Worm (Caenorhabditis elegans): ENCODE results near the gene F15B9.6.

The F15B9.6 gene

ce11 chrV:13049149-13049610, 35.2 kb downstream of the F15B9.6 start, which contains the start of gene W07G4.8:
Gene W07G4.8 (minus strand): TSS chrV:13049560.
- TF ChIP-seq ces-1 (GFP tag; optimal IDR thresholded peaks at IDR 0.05) = no peak
- TF ChIP-seq nhr-20 (tag; optimal IDR thresholded peaks at IDR 0.05) = no peak
- no peak for TF ChIP-seq mdl-1 (tag; optimal IDR thresholded peaks at IDR 0.05)
- TF ChIP-seq nhr-85 (tag) = no peak
- TF ChIP-seq unc-130 (tag; optimal IDR thresholded peaks at IDR 0.05) = no peak
- TF ChIP-seq mef-2 (tag; optimal IDR thresholded peaks at IDR 0.05) = no peak
- no peak for TF ChIP-seq nhr-11 (tag; optimal IDR thresholded peaks at IDR 0.05)
- no peak for TF ChIP-seq sptf-1 (tag; optimal IDR thresholded peaks at IDR 0.05)
- no peak for TF ChIP-seq ztf-4 (tag; optimal IDR thresholded peaks at IDR 0.05)
- no peak for TF ChIP-seq blmp-1 (tag; optimal IDR thresholded peaks at IDR 0.05)
- no peak for TF ChIP-seq sox-4 (tag; optimal IDR thresholded peaks at IDR 0.05)
- no peak for TF ChIP-seq pqm-1 (tag; optimal IDR thresholded peaks at IDR 0.05)
- TF ChIP-seq lin-35 (GFP tag; optimal IDR thresholded peaks at IDR 0.05) = peak in 1 of 2 experiments; percentile 25
- TF ChIP-seq C16A3.4 (tag; optimal IDR thresholded peaks at IDR 0.05) = no peak
- peak; percentile 10 for TF ChIP-seq elt-2 (tag; optimal IDR thresholded peaks at IDR 0.05)
- TF ChIP-seq swsn-7 (tag; optimal IDR thresholded peaks at IDR 0.05) = no peak
- no peak for TF ChIP-seq nhr-12 (tag; optimal IDR thresholded peaks at IDR 0.05)
- no peak for TF ChIP-seq hlh-4 (tag; optimal IDR thresholded peaks at IDR 0.05)
- no peak for TF ChIP-seq hpl-2 (GFP tag; optimal IDR thresholded peaks at IDR 0.05)
- TF ChIP-seq nhr-47 (tag; optimal IDR thresholded peaks at IDR 0.05) = no peak
- peak; percentile 27 for TF ChIP-seq pax-3 (tag; optimal IDR thresholded peaks at IDR 0.05)
- no peak for TF ChIP-seq hlh-17 (GFP tag; optimal IDR thresholded peaks at IDR 0.05; ENCODE audit: borderline replicate concordance)
- TF ChIP-seq efl-1 (optimal IDR thresholded peaks at IDR 0.05) = no peak
- TF ChIP-seq efl-1 (GFP tag; optimal IDR thresholded peaks at IDR 0.05 in 1 of 2) = peak in 1 of 2 experiments; percentile 29
- no peak for TF ChIP-seq nhr-90 (tag; optimal IDR thresholded peaks at IDR 0.05; ENCODE audit: poor library complexity)
- TF ChIP-seq F16B12.6 (tag; optimal IDR thresholded peaks at IDR 0.05) = no peak
- peak; percentile 52 for TF ChIP-seq aly-2 (tag; optimal IDR thresholded peaks at IDR 0.05)
- no peak for TF ChIP-seq efl-3 (GFP tag; optimal IDR thresholded peaks at IDR 0.05)
- TF ChIP-seq irx-1 (tag; optimal IDR thresholded peaks at IDR 0.05) = no peak
- no peak for TF ChIP-seq fkh-8 (tag; optimal IDR thresholded peaks at IDR 0.05)
- no peak for TF ChIP-seq ceh-82 (tag; optimal IDR thresholded peaks at IDR 0.05)
- TF ChIP-seq skn-1 (tag; optimal IDR thresholded peaks at IDR 0.05) = no peak
- TF ChIP-seq C04F5.9 (tag; optimal IDR thresholded peaks at IDR 0.05) = no peak

- TF ChIP-seq ces-1 (GFP tag; optimal IDR thresholded peaks at IDR 0.05) (no peak), blmp-1 (tag; optimal IDR thresholded peaks at IDR 0.05) (no peak), nhr-90 (tag; optimal IDR thresholded peaks at IDR 0.05; ENCODE audit: poor library complexity) (no peak)
Measured at ce11 chrV:13053635-13054034, 39.7 kb downstream of the F15B9.6 start, which contains the start of gene srr-1. Gene srr-1 (minus strand): TSS chrV:13053735.

ce11 chrV:13061836-13062235, 47.9 kb downstream of the F15B9.6 start, which contains the start of gene F42E8.1:
Gene F42E8.1 (plus strand): TSS chrV:13062136.
- TF ChIP-seq dsc-1 (tag; optimal IDR thresholded peaks at IDR 0.05) = no peak
- no peak for TF ChIP-seq C04F5.9 (tag; optimal IDR thresholded peaks at IDR 0.05)

- TF ChIP-seq ceh-63 (GFP tag; optimal IDR thresholded peaks at IDR 0.05) (no peak), mdl-1 (tag; optimal IDR thresholded peaks at IDR 0.05) (no peak), lin-35 (GFP tag; optimal IDR thresholded peaks at IDR 0.05) (no peak), lin-39 (tag; optimal IDR thresholded peaks at IDR 0.05) (no peak), nhr-84 (tag; optimal IDR thresholded peaks at IDR 0.05) (no peak), lin-13 (GFP tag; optimal IDR thresholded peaks at IDR 0.05) (no peak), nhr-237 (tag; optimal IDR thresholded peaks at IDR 0.05) (no peak), aly-2 (tag; optimal IDR thresholded peaks at IDR 0.05) (no peak), egl-13 (tag; optimal IDR thresholded peaks at IDR 0.05) (no peak), Y116A8C.19 (tag; optimal IDR thresholded peaks at IDR 0.05; ENCODE audit: borderline replicate concordance) (no peak), lin-14 (GFP tag; optimal IDR thresholded peaks at IDR 0.05) (no peak), zip-4 (GFP tag; optimal IDR thresholded peaks at IDR 0.05) (no peak), unc-62 (GFP tag; optimal IDR thresholded peaks at IDR 0.05) (no peak), fkh-8 (tag; optimal IDR thresholded peaks at IDR 0.05) (no peak), jun-1 (tag; optimal IDR thresholded peaks at IDR 0.05) (no peak), sptf-1 (tag; optimal IDR thresholded peaks at IDR 0.05) (no peak)
Measured at ce11 chrV:13063402-13063801, 49.5 kb downstream of the F15B9.6 start.
